Fruit fly (Drosophila melanogaster) whole organism, prepupa: ENCODE measurements around the gene CG17751.

Experiments
- CG10631 ChIP-seq: fragments of 200-800 bp; sonication (Bioruptor generic); optimal IDR thresholded peaks from 2 replicates; lab custom pipeline; 2016; ENCODE audit warnings: missing biosample characterization, missing genetic modification characterization
- CG11294 ChIP-seq: fragments of 200-800 bp; sonication (Bioruptor generic); IDR thresholded peaks from 2 replicates; pipeline ENCODE4 v1.3.6; 2022; ENCODE audit warnings: missing biosample characterization, missing genetic modification characterization
- CG1621 ChIP-seq: fragments of 200-800 bp; sonication (Bioruptor generic); optimal IDR thresholded peaks from 3 replicates; lab custom pipeline; 2018; ENCODE audit warnings: missing biosample characterization, mild to moderate bottlenecking, missing genetic modification characterization
- CG16779 ChIP-seq: fragments of 200-800 bp; sonication (Bioruptor generic); optimal IDR thresholded peaks from 3 replicates; lab custom pipeline; 2017; ENCODE audit warnings: missing biosample characterization, mild to moderate bottlenecking, missing genetic modification characterization
- CG34406 ChIP-seq: fragments of 200-800 bp; sonication (Bioruptor generic); optimal IDR thresholded peaks from 3 replicates; lab custom pipeline; 2016; ENCODE audit warnings: missing biosample characterization, missing genetic modification characterization
- CG6163 ChIP-seq: fragments of 200-800 bp; sonication (Bioruptor generic); IDR thresholded peaks from 3 replicates; pipeline ENCODE4 v1.3.6; 2022; ENCODE audit warnings: missing biosample characterization, missing genetic modification characterization
- CG7368 ChIP-seq: fragments of 200-800 bp; sonication (Bioruptor generic); optimal IDR thresholded peaks from 3 replicates; lab custom pipeline; 2016; ENCODE audit warnings: missing biosample characterization, missing genetic modification characterization
- Eip75B ChIP-seq: fragments of 200-800 bp; sonication (Bioruptor generic); optimal IDR thresholded peaks from 3 replicates; lab custom pipeline; 2016; ENCODE audit warnings: missing biosample characterization, missing genetic modification characterization
- Eip78C ChIP-seq: fragments of 200-800 bp; sonication (Bioruptor generic); peaks from one replicate; lab custom pipeline; 2016; ENCODE audit warnings: missing biosample characterization, missing genetic modification characterization
- Eip93F ChIP-seq: fragments of 200-800 bp; sonication (Bioruptor generic); optimal IDR thresholded peaks from 2 replicates; lab custom pipeline; 2016; ENCODE audit warnings: missing biosample characterization, mild to moderate bottlenecking, missing genetic modification characterization
- Ets21C ChIP-seq: fragments of 200-800 bp; sonication (Bioruptor generic); optimal IDR thresholded peaks from 3 replicates; lab custom pipeline; 2016; ENCODE audit warnings: missing biosample characterization, missing genetic modification characterization
- Ets96B ChIP-seq: fragments of 200-800 bp; optimal IDR thresholded peaks from 2 replicates; lab custom pipeline; 2019; ENCODE audit warnings: missing biosample characterization, mild to moderate bottlenecking, missing genetic modification characterization, moderate library complexity
- Gug ChIP-seq: fragments of 200-800 bp; sonication (Bioruptor generic); IDR thresholded peaks from 2 replicates; pipeline ENCODE4 v1.3.6; 2022; ENCODE audit warnings: missing biosample characterization, missing genetic modification characterization
- Hr4 ChIP-seq: fragments of 200-800 bp; sonication (Bioruptor generic); optimal IDR thresholded peaks from 3 replicates; lab custom pipeline; 2016; ENCODE audit warnings: missing biosample characterization, missing genetic modification characterization
- Met ChIP-seq: fragments of 200-800 bp; sonication (Bioruptor generic); optimal IDR thresholded peaks from 3 replicates; lab custom pipeline; 2016; ENCODE audit warnings: missing biosample characterization, missing genetic modification characterization
- OdsH ChIP-seq: fragments of 200-800 bp; sonication (Bioruptor generic); optimal IDR thresholded peaks from 3 replicates; lab custom pipeline; 2016; ENCODE audit warnings: missing biosample characterization, missing genetic modification characterization
- Smox ChIP-seq: fragments of 200-800 bp; sonication (Bioruptor generic); optimal IDR thresholded peaks from 3 replicates; lab custom pipeline; 2016; ENCODE audit warnings: missing biosample characterization, missing genetic modification characterization
- Sox102F ChIP-seq: fragments of 200-800 bp; sonication (Bioruptor generic); optimal IDR thresholded peaks from 2 replicates; lab custom pipeline; 2016; ENCODE audit warnings: missing biosample characterization, mild to moderate bottlenecking, missing genetic modification characterization
- Sox15 ChIP-seq: fragments of 200-800 bp; sonication (Bioruptor generic); optimal IDR thresholded peaks from 3 replicates; lab custom pipeline; 2016; ENCODE audit warnings: missing biosample characterization, missing genetic modification characterization
- dac ChIP-seq: fragments of 200-800 bp; sonication (Bioruptor generic); optimal IDR thresholded peaks from 2 replicates; lab custom pipeline; 2017; ENCODE audit warnings: missing biosample characterization, mild to moderate bottlenecking, missing genetic modification characterization
- dsx ChIP-seq: fragments of 200-800 bp; optimal IDR thresholded peaks from 3 replicates; lab custom pipeline; 2019; ENCODE audit warnings: missing biosample characterization, mild to moderate bottlenecking, missing genetic modification characterization, moderate library complexity; ENCODE audit not compliant: poor library complexity, severe bottlenecking
- eg ChIP-seq: fragments of 200-800 bp; sonication (Bioruptor generic); IDR thresholded peaks from 3 replicates; pipeline ENCODE4 v1.3.6; 2022; ENCODE audit warnings: missing biosample characterization, missing genetic modification characterization
- esn ChIP-seq: fragments of 200-800 bp; sonication (Bioruptor generic); optimal IDR thresholded peaks from 2 replicates; lab custom pipeline; 2016; ENCODE audit warnings: missing biosample characterization, mild to moderate bottlenecking, missing genetic modification characterization, moderate library complexity
- fd59A ChIP-seq: fragments of 200-800 bp; sonication (Bioruptor generic); optimal IDR thresholded peaks from 2 replicates; lab custom pipeline; 2017; ENCODE audit warnings: missing biosample characterization, mild to moderate bottlenecking, missing genetic modification characterization, missing genetic modification reagents
- fd85E ChIP-seq: fragments of 200-800 bp; sonication (Bioruptor generic); optimal IDR thresholded peaks from 3 replicates; lab custom pipeline; 2016; ENCODE audit warnings: missing biosample characterization, missing genetic modification characterization
- fkh ChIP-seq: fragments of 200-800 bp; sonication (Bioruptor generic); optimal IDR thresholded peaks from 3 replicates; lab custom pipeline; 2017; ENCODE audit warnings: missing biosample characterization, mild to moderate bottlenecking, missing genetic modification characterization, moderate library complexity
- net ChIP-seq: fragments of 200-800 bp; sonication (Bioruptor generic); optimal IDR thresholded peaks from 3 replicates; lab custom pipeline; 2016; ENCODE audit warnings: missing biosample characterization, missing genetic modification characterization
- pdm3 ChIP-seq: fragments of 200-800 bp; sonication (Bioruptor generic); optimal IDR thresholded peaks from 3 replicates; lab custom pipeline; 2016; ENCODE audit warnings: missing biosample characterization, missing genetic modification characterization
- salr ChIP-seq, 2 experiments: fragments of 200-800 bp; sonication (Bioruptor generic); optimal IDR thresholded peaks; 3 replicates each; lab custom pipeline; 2016 to 2018; ENCODE audit warnings: missing biosample characterization in 2 of 2, missing genetic modification characterization in 2 of 2, mild to moderate bottlenecking in 1 of 2
- spab ChIP-seq: fragments of 200-800 bp; sonication (Bioruptor generic); optimal IDR thresholded peaks from 2 replicates; lab custom pipeline; 2017; ENCODE audit warnings: missing biosample characterization, mild to moderate bottlenecking, missing genetic modification characterization, missing genetic modification reagents
- ss ChIP-seq, 2 experiments: fragments of 200-800 bp; sonication (Bioruptor generic); optimal IDR thresholded peaks; 2 replicates in 1 of 2; 3 replicates in 1 of 2; lab custom pipeline; 2017 to 2018; ENCODE audit warnings: mild to moderate bottlenecking in 2 of 2, missing biosample characterization in 2 of 2, missing genetic modification characterization in 2 of 2, moderate library complexity in 1 of 2
- svp ChIP-seq: fragments of 200-800 bp; sonication (Bioruptor generic); peaks from one replicate; lab custom pipeline; 2016; ENCODE audit warnings: missing biosample characterization, missing genetic modification characterization
- topi ChIP-seq: fragments of 200-800 bp; sonication (Bioruptor generic); optimal IDR thresholded peaks from 3 replicates; lab custom pipeline; 2016; ENCODE audit warnings: missing biosample characterization, missing genetic modification characterization
- vri ChIP-seq: fragments of 200-800 bp; sonication (Bioruptor generic); optimal IDR thresholded peaks from 3 replicates; lab custom pipeline; 2016; ENCODE audit warnings: missing biosample characterization, mild to moderate bottlenecking, missing genetic modification characterization

Gene CG17751

DNA sequence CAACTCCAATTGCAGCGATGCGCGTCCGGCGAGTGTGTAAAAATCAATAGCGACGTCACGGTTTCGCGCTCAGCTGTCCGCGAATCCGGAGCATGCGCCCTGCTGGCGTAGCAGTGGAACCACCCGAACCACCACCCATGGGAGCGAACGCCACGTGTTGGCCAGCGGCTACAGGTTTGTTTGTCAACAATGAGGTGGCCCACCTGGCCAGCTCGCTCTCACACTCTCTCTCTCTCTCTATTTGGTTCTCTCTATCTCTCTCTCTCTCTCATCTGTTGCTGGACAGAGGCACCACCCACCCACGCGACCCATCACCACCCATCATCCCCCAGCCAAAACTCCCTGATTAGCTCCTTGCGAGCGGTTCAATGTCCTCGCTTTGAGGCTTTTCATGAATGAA is 49.4 kb downstream of the CG17751 start:
- TF ChIP-seq Ets96B (tag; lab: Kevin White, UChicago): no peak
- TF ChIP-seq dsx (GFP tag; lab: Kevin White, UChicago): no peak
- TF ChIP-seq eg: no peak
- TF ChIP-seq CG10631 (GFP tag; lab: Kevin White, UChicago): no peak
- no peak for TF ChIP-seq Hr4
- TF ChIP-seq Ets21C: no peak
- TF ChIP-seq svp (GFP tag; lab: Kevin White, UChicago): no peak
- peak; percentile 55 for TF ChIP-seq CG7368 (GFP tag; lab: Kevin White, UChicago)
- no peak for TF ChIP-seq CG11294 (GFP tag; lab: Robert Waterston, UW)
- peak; percentile 52 for TF ChIP-seq Eip78C
- TF ChIP-seq Gug (GFP tag; lab: Robert Waterston, UW): no peak
- TF ChIP-seq topi (GFP tag; lab: Kevin White, UChicago): no peak
- TF ChIP-seq, all 60 proteins: peak for 2

DNA sequence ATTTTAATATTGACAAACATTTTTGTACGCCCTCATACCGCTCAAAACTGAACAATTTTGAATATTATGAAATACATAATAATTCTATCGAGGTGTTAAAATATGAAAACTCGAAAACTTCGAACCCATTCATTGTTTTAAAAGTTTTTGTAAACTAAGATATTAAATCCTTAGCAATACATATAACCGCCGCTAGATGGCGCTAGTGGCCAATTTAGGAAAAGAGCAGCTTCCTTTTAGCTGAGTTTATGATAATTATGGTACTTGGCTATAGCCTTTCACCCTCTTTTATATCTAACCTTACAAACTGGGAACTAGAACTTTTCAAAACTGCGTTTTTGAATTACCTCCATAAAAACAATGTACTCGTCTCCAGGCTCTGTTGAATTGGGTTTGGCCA is 50.2 kb downstream of the CG17751 start:
- no peak for TF ChIP-seq topi (GFP tag; lab: Kevin White, UChicago)
- TF ChIP-seq vri (GFP tag; lab: Kevin White, UChicago): no peak
- TF ChIP-seq net (GFP tag; lab: Kevin White, UChicago): no peak
- no peak for TF ChIP-seq dac
- TF ChIP-seq CG10631 (GFP tag; lab: Kevin White, UChicago): no peak
- no peak for TF ChIP-seq salr (GFP tag; optimal IDR thresholded peaks at IDR 0.05; lab: Kevin White, UChicago)
- TF ChIP-seq, all 60 proteins: peak for 0

dm6 chr3R:19657766-19658165 is 50.7 kb downstream of the CG17751 start, which contains the start of gene CG6184:
Gene CG6184 (minus strand): TSS chr3R:19657866.
- no peak for TF ChIP-seq fd59A (GFP tag; lab: Kevin White, UChicago)
- TF ChIP-seq CG34406 (GFP tag; lab: Kevin White, UChicago): no peak
- no peak for TF ChIP-seq fkh (GFP tag; lab: Kevin White, UChicago)
- no peak for TF ChIP-seq Eip93F
- TF ChIP-seq esn: no peak
- TF ChIP-seq Smox (GFP tag; lab: Kevin White, UChicago): no peak
- no peak for TF ChIP-seq CG6163
- TF ChIP-seq OdsH (GFP tag; lab: Kevin White, UChicago): no peak
- no peak for TF ChIP-seq dac
- TF ChIP-seq spab (GFP tag; lab: Kevin White, UChicago): no peak
- TF ChIP-seq dsx (GFP tag; lab: Kevin White, UChicago): no peak
- TF ChIP-seq CG1621 (tag; lab: Kevin White, UChicago): no peak
- TF ChIP-seq Sox102F (GFP tag; lab: Kevin White, UChicago): no peak
- no peak for TF ChIP-seq pdm3 (GFP tag; lab: Kevin White, UChicago)
- TF ChIP-seq Sox15: no peak
- no peak for TF ChIP-seq Met (GFP tag; lab: Kevin White, UChicago)
- TF ChIP-seq Eip75B: no peak
- TF ChIP-seq fd85E (GFP tag; lab: Kevin White, UChicago): no peak
- no peak for TF ChIP-seq ss (GFP tag; optimal IDR thresholded peaks at IDR 0.05; lab: Kevin White, UChicago)
- no peak for TF ChIP-seq CG16779
- TF ChIP-seq, all 60 proteins: peak for 0
